Worm (Caenorhabditis elegans) whole organism, L2 larva: ENCODE results near the gene H32C10.1.

ENCODE experiments used
- C34F6.9 ChIP-seq: fragments of 150-350 bp; optimal IDR thresholded peaks from 2 replicates; lab custom pipeline; 2014; ENCODE audit warnings: missing biosample characterization, missing genetic modification characterization
- F13H6.1 ChIP-seq: sonication (generic microtip); optimal IDR thresholded peaks from 2 replicates; lab custom pipeline; 2016; ENCODE audit warnings: missing genetic modification characterization, missing compliant biosample characterization
- R02D3.7 ChIP-seq: fragments of 150-350 bp; optimal IDR thresholded peaks from 2 replicates; lab custom pipeline; 2014; ENCODE audit warnings: missing biosample characterization, missing genetic modification characterization
- ZK546.5 ChIP-seq: sonication (generic microtip); optimal IDR thresholded peaks from 2 replicates; lab custom pipeline; 2017; ENCODE audit warnings: missing biosample characterization, missing genetic modification characterization
- aly-2 ChIP-seq: fragments of 150-350 bp; optimal IDR thresholded peaks from 2 replicates; lab custom pipeline; 2014; ENCODE audit warnings: missing biosample characterization, missing genetic modification characterization
- blmp-1 ChIP-seq: sonication (generic microtip); optimal IDR thresholded peaks from 2 replicates; lab custom pipeline; 2017; ENCODE audit warnings: missing genetic modification characterization, mild to moderate bottlenecking, missing compliant biosample characterization, antibody characterized with exemption, moderate library complexity; ENCODE audit not compliant: insufficient read depth
- crh-2 ChIP-seq: sonication (generic microtip); optimal IDR thresholded peaks from 2 replicates; lab custom pipeline; 2017; ENCODE audit warnings: missing biosample characterization, missing genetic modification characterization
- dmd-4 ChIP-seq: sonication (generic microtip); optimal IDR thresholded peaks from 2 replicates; lab custom pipeline; 2017; ENCODE audit warnings: missing biosample characterization, missing genetic modification characterization
- egl-27 ChIP-seq: sonication (generic microtip); optimal IDR thresholded peaks from 3 replicates; lab custom pipeline; 2017; ENCODE audit warnings: missing biosample characterization, missing genetic modification reagents, missing genetic modification characterization
- elt-1 ChIP-seq: fragments of 150-350 bp; optimal IDR thresholded peaks from 2 replicates; lab custom pipeline; 2014; ENCODE audit warnings: missing biosample characterization, missing genetic modification characterization
- elt-3 ChIP-seq: sonication (generic microtip); optimal IDR thresholded peaks from 2 replicates; lab custom pipeline; 2017; ENCODE audit warnings: missing biosample characterization, missing genetic modification characterization
- fos-1 ChIP-seq: fragments of 150-350 bp; optimal IDR thresholded peaks from 2 replicates; lab custom pipeline; 2014; ENCODE audit warnings: missing biosample characterization, missing genetic modification characterization
- gmeb-1 ChIP-seq: fragments of 150-350 bp; optimal IDR thresholded peaks from 2 replicates; lab custom pipeline; 2014; ENCODE audit warnings: missing biosample characterization, missing genetic modification characterization
- lin-13 ChIP-seq: fragments of 150-350 bp; optimal IDR thresholded peaks from 2 replicates; lab custom pipeline; 2014; ENCODE audit warnings: missing biosample characterization, missing genetic modification reagents, missing genetic modification characterization
- lsy-2 ChIP-seq, 2 experiments: fragments of 150-350 bp in 1 of 2; sonication (generic microtip) in 1 of 2; optimal IDR thresholded peaks; 2 replicates each; lab custom pipeline; 2014 to 2017; ENCODE audit warnings: missing biosample characterization in 2 of 2, missing genetic modification characterization in 2 of 2
- mab-5 ChIP-seq: fragments of 150-350 bp; optimal IDR thresholded peaks from 2 replicates; lab custom pipeline; 2014; ENCODE audit warnings: missing biosample characterization, missing genetic modification characterization
- mbf-1 ChIP-seq: sonication (generic microtip); optimal IDR thresholded peaks from 2 replicates; lab custom pipeline; 2017; ENCODE audit warnings: missing biosample characterization, missing genetic modification characterization
- mdl-1 ChIP-seq, 2 experiments: fragments of 150-350 bp in 1 of 2; sonication (generic microtip) in 1 of 2; optimal IDR thresholded peaks; 2 replicates each; lab custom pipeline; 2017; ENCODE audit warnings: missing biosample characterization in 2 of 2, missing genetic modification characterization in 2 of 2
- nhr-12 ChIP-seq: fragments of 150-350 bp; optimal IDR thresholded peaks from 2 replicates; lab custom pipeline; 2014; ENCODE audit warnings: missing biosample characterization, missing genetic modification characterization
- nhr-129 ChIP-seq: fragments of 150-350 bp; optimal IDR thresholded peaks from 2 replicates; lab custom pipeline; 2014; ENCODE audit warnings: missing biosample characterization, missing genetic modification characterization
- nhr-21 ChIP-seq: fragments of 150-350 bp; optimal IDR thresholded peaks from 2 replicates; lab custom pipeline; 2014; ENCODE audit warnings: missing biosample characterization, missing genetic modification characterization
- nhr-23 ChIP-seq: fragments of 150-350 bp; optimal IDR thresholded peaks from 2 replicates; lab custom pipeline; 2014; ENCODE audit warnings: missing biosample characterization, missing genetic modification reagents, missing genetic modification characterization
- nhr-25 ChIP-seq: fragments of 150-350 bp; sonication (generic microtip); optimal IDR thresholded peaks from 3 replicates; lab custom pipeline; 2014; ENCODE audit warnings: missing biosample characterization, missing genetic modification characterization
- nhr-6 ChIP-seq: fragments of 150-350 bp; optimal IDR thresholded peaks from 2 replicates; lab custom pipeline; 2014; ENCODE audit warnings: missing biosample characterization, missing genetic modification characterization
- peb-1 ChIP-seq: fragments of 150-350 bp; optimal IDR thresholded peaks from 2 replicates; lab custom pipeline; 2014; ENCODE audit warnings: missing biosample characterization, missing genetic modification characterization
- sem-4 ChIP-seq: fragments of 150-350 bp; optimal IDR thresholded peaks from 2 replicates; lab custom pipeline; 2014; ENCODE audit warnings: missing biosample characterization, missing genetic modification reagents, missing genetic modification characterization
- sma-3 ChIP-seq: sonication (generic microtip); optimal IDR thresholded peaks from 2 replicates; lab custom pipeline; 2016; ENCODE audit warnings: missing genetic modification reagents, missing genetic modification characterization, missing compliant biosample characterization
- sma-9 ChIP-seq, 2 experiments: fragments of 150-350 bp in 1 of 2; sonication (generic microtip) in 1 of 2; optimal IDR thresholded peaks; 2 replicates each; lab custom pipeline; 2014 to 2016; ENCODE audit warnings: missing genetic modification characterization in 2 of 2, mild to moderate bottlenecking in 1 of 2, missing biosample characterization in 1 of 2, missing compliant biosample characterization in 1 of 2, missing genetic modification reagents in 1 of 2, moderate library complexity in 1 of 2
- snpc-4 ChIP-seq: fragments of 150-350 bp; optimal IDR thresholded peaks from 2 replicates; lab custom pipeline; 2014; ENCODE audit warnings: missing biosample characterization, missing genetic modification characterization
- unc-39 ChIP-seq: fragments of 150-350 bp; optimal IDR thresholded peaks from 2 replicates; lab custom pipeline; 2014; ENCODE audit warnings: missing biosample characterization, missing genetic modification characterization
- unc-55 ChIP-seq: fragments of 150-350 bp; sonication (generic microtip); optimal IDR thresholded peaks from 3 replicates; lab custom pipeline; 2014; ENCODE audit warnings: missing biosample characterization, missing genetic modification reagents, missing genetic modification characterization
- zag-1 ChIP-seq: fragments of 150-350 bp; optimal IDR thresholded peaks from 2 replicates; lab custom pipeline; 2014; ENCODE audit warnings: missing biosample characterization, missing genetic modification characterization

H32C10.1 gene

ce11 chrIV:5939122-5939521 is 5.0 kb downstream of the H32C10.1 start, which contains the start of gene mcu-1 (continued):
- TF ChIP-seq nhr-6 (tag; lab: Kevin White, UChicago), result no peak
- no peak for TF ChIP-seq mdl-1 (tag; optimal IDR thresholded peaks at IDR 0.05; lab: Kevin White, UChicago)
- TF ChIP-seq egl-27 (tag; lab: Kevin White, UChicago), result peak; percentile 44
- TF ChIP-seq C34F6.9 (tag; lab: Kevin White, UChicago), result peak; percentile 19
- TF ChIP-seq gmeb-1, result peak; percentile 23
- no peak for TF ChIP-seq nhr-12 (tag; lab: Kevin White, UChicago)
- peak; percentile 99 for TF ChIP-seq crh-2

- TF ChIP-seq sma-9 (GFP tag; optimal IDR thresholded peaks at IDR 0.05; lab: Kevin White, UChicago), result no peak
- no peak for TF ChIP-seq sma-9 (tag; optimal IDR thresholded peaks at IDR 0.05; lab: Kevin White, UChicago)
- no peak for TF ChIP-seq lin-13 (GFP tag; lab: Kevin White, UChicago)
- peak in 1 of 2 experiments; percentile 44 for TF ChIP-seq lsy-2 (tag; optimal IDR thresholded peaks at IDR 0.05; lab: Kevin White, UChicago)
- no peak for TF ChIP-seq aly-2 (tag; lab: Kevin White, UChicago)
- TF ChIP-seq unc-39 (tag; lab: Kevin White, UChicago), result no peak
- no peak for TF ChIP-seq zag-1 (tag; lab: Kevin White, UChicago)
- no peak for TF ChIP-seq nhr-12 (tag; lab: Kevin White, UChicago)
- TF ChIP-seq sma-3 (GFP tag; lab: Kevin White, UChicago), result no peak
These were observed 5.8 kb downstream of the H32C10.1 start for ce11 chrIV:5939908-5940307.

ce11 chrIV:5940608-5941007 is 6.5 kb downstream of the H32C10.1 start:
- TF ChIP-seq F13H6.1, result peak; percentile 42
- TF ChIP-seq sma-9 (GFP tag; optimal IDR thresholded peaks at IDR 0.05; lab: Kevin White, UChicago), result peak; percentile 2
- no peak for TF ChIP-seq sma-9 (tag; optimal IDR thresholded peaks at IDR 0.05; lab: Kevin White, UChicago)
- no peak for TF ChIP-seq peb-1 (tag; lab: Kevin White, UChicago)
- no peak for TF ChIP-seq unc-39 (tag; lab: Kevin White, UChicago)
- peak; percentile 50 for TF ChIP-seq nhr-129 (tag; lab: Kevin White, UChicago)
- peak; percentile 23 for TF ChIP-seq nhr-25 (tag; lab: Kevin White, UChicago)
- TF ChIP-seq unc-55 (GFP tag; lab: Kevin White, UChicago), result no peak
- no peak for TF ChIP-seq nhr-6 (tag; lab: Kevin White, UChicago)
- no peak for TF ChIP-seq nhr-23 (tag; lab: Kevin White, UChicago)
- TF ChIP-seq blmp-1, result peak; percentile 90
- TF ChIP-seq lsy-2 (tag; optimal IDR thresholded peaks at IDR 0.05; lab: Kevin White, UChicago), result peak in 1 of 2 experiments; percentile 20

ce11 chrIV:5941236-5941976 is 7.3 kb downstream of the H32C10.1 start, which contains the start of gene pfkb-1.2:
pfkb-1.2 (plus strand) TSS chrIV:5941926.
- TF ChIP-seq lsy-2 (tag; optimal IDR thresholded peaks at IDR 0.05; lab: Kevin White, UChicago) (peak in 1 of 2 experiments; percentile 14), C34F6.9 (tag; lab: Kevin White, UChicago) (peak; percentile 30), sem-4 (tag; lab: Kevin White, UChicago) (no peak)

- TF ChIP-seq snpc-4, result no peak
- TF ChIP-seq elt-3, result no peak
- no peak for TF ChIP-seq ZK546.5
- no peak for TF ChIP-seq F13H6.1
- no peak for TF ChIP-seq fos-1 (tag; lab: Kevin White, UChicago)
- no peak for TF ChIP-seq nhr-21
- no peak for TF ChIP-seq C34F6.9 (tag; lab: Kevin White, UChicago)
- no peak for TF ChIP-seq peb-1 (tag; lab: Kevin White, UChicago)
- no peak for TF ChIP-seq mbf-1 (tag; lab: Kevin White, UChicago)
- no peak for TF ChIP-seq mab-5 (tag; lab: Kevin White, UChicago)
- TF ChIP-seq nhr-23 (tag; lab: Kevin White, UChicago), result no peak
- TF ChIP-seq elt-1 (tag; lab: Kevin White, UChicago), result no peak
- TF ChIP-seq R02D3.7 (tag; lab: Kevin White, UChicago), result no peak
- no peak for TF ChIP-seq dmd-4 (tag; lab: Kevin White, UChicago)
- no peak for TF ChIP-seq lsy-2 (tag; optimal IDR thresholded peaks at IDR 0.05; lab: Kevin White, UChicago)
- no peak for TF ChIP-seq nhr-6 (tag; lab: Kevin White, UChicago)
- no peak for TF ChIP-seq unc-55 (GFP tag; lab: Kevin White, UChicago)
These were observed 10.0 kb downstream of the H32C10.1 start for ce11 chrIV:5944172-5944571.
